Worm (Caenorhabditis elegans) whole organism, L3 larva: Measurements from ENCODE around the gene fbxa-113.

ENCODE experiments used
- egl-5 ChIP-seq: fragments of 150-350 bp; optimal IDR thresholded peaks from 2 replicates; lab custom pipeline; 2017; ENCODE audit warnings: missing biosample characterization, missing genetic modification reagents, missing genetic modification characterization, inconsistent platforms
- eor-1 ChIP-seq, 2 experiments: fragments of 150-350 bp; optimal IDR thresholded peaks; 2 replicates each; lab custom pipeline; 2014 to 2018; ENCODE audit warnings: missing biosample characterization in 2 of 2, missing genetic modification characterization in 2 of 2
- fos-1 ChIP-seq: fragments of 150-350 bp; optimal IDR thresholded peaks from 2 replicates; lab custom pipeline; 2014; ENCODE audit warnings: missing biosample characterization, missing genetic modification characterization
- lin-15B ChIP-seq: fragments of 150-350 bp; optimal IDR thresholded peaks from 2 replicates; lab custom pipeline; 2014; ENCODE audit warnings: missing biosample characterization, missing genetic modification characterization
- mml-1 ChIP-seq: fragments of 150-350 bp; sonication (generic microtip); optimal IDR thresholded peaks from 3 replicates; lab custom pipeline; 2014; ENCODE audit warnings: missing biosample characterization, missing genetic modification characterization
- nhr-11 ChIP-seq: fragments of 150-350 bp; optimal IDR thresholded peaks from 2 replicates; lab custom pipeline; 2014; ENCODE audit warnings: missing biosample characterization, missing genetic modification characterization
- nhr-12 ChIP-seq: fragments of 150-350 bp; optimal IDR thresholded peaks from 2 replicates; lab custom pipeline; 2014; ENCODE audit warnings: missing biosample characterization, missing genetic modification characterization
- pha-4 ChIP-seq: fragments of 150-350 bp; optimal IDR thresholded peaks from 2 replicates; lab custom pipeline; 2014; ENCODE audit warnings: missing biosample characterization, missing genetic modification reagents, missing genetic modification characterization
- skn-1 ChIP-seq: fragments of 150-350 bp; optimal IDR thresholded peaks from 2 replicates; lab custom pipeline; 2014; ENCODE audit warnings: missing biosample characterization, missing genetic modification characterization
- snpc-4 ChIP-seq: fragments of 150-350 bp; optimal IDR thresholded peaks from 2 replicates; lab custom pipeline; 2014; ENCODE audit warnings: missing biosample characterization, missing genetic modification characterization
- zag-1 ChIP-seq: fragments of 150-350 bp; optimal IDR thresholded peaks from 2 replicates; lab custom pipeline; 2014; ENCODE audit warnings: missing biosample characterization, missing genetic modification characterization
- ztf-11 ChIP-seq: fragments of 150-350 bp; optimal IDR thresholded peaks from 2 replicates; lab custom pipeline; 2014; ENCODE audit warnings: missing biosample characterization, missing genetic modification characterization

DNA sequence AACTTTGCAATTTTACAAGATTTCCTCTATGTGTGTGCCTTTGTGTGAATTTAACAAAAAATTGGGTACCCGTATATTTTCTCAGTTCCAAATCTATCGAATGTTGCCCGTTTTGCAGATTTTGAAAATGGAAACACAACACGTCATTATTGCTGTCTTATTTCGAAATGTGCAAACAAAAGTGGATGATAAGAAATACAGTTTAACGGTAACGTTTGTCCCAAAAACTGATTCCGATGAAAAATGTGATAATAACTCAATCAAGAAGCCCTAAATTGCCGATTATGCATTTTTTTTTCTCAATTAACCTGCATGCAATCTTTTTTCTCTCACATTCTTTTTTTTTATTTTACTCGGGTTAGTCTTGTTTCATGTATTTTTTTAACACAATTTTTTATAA lies 22.1 kb downstream of the fbxa-113 start:
- TF ChIP-seq skn-1: no peak
- TF ChIP-seq lin-15B (tag; lab: Kevin White, UChicago): no peak
- no peak for TF ChIP-seq ztf-11
- no peak for TF ChIP-seq eor-1 (tag; optimal IDR thresholded peaks at IDR 0.05; lab: Kevin White, UChicago)
- peak; percentile 28 for TF ChIP-seq pha-4 (tag; lab: Kevin White, UChicago)
- no peak for TF ChIP-seq fos-1 (tag; lab: Kevin White, UChicago)
- no peak for TF ChIP-seq snpc-4 (tag; lab: Kevin White, UChicago)
- no peak for TF ChIP-seq mml-1 (tag; lab: Kevin White, UChicago)
- no peak for TF ChIP-seq zag-1
- no peak for TF ChIP-seq nhr-11 (tag; lab: Kevin White, UChicago)
- no peak for TF ChIP-seq egl-5 (tag; lab: Kevin White, UChicago)
- TF ChIP-seq nhr-12: no peak
